Fruit fly (Drosophila melanogaster): ENCODE results near the gene S-Lap3.

Gene S-Lap3

dm6 chr3L:10514829-10515228 is 49.8 kb downstream of the S-Lap3 start (continued):
- TF ChIP-seq Sox102F (GFP tag; optimal IDR thresholded peaks at IDR 0.05): peak; percentile 41
- no peak for TF ChIP-seq Sry-β (GFP tag; optimal IDR thresholded peaks at IDR 0.05)
- no peak for TF ChIP-seq MBD-R2 (GFP tag; IDR thresholded peaks at IDR 0.05)
- TF ChIP-seq Ravus (GFP tag; IDR thresholded peaks at IDR 0.05): no peak; the same call in 1 of the 2 replicates
- TF ChIP-seq CG12219 (GFP tag; optimal IDR thresholded peaks at IDR 0.05): no peak
- 0 out of 2 replicates have a peak, but pooled peaks have one; percentile 44 for TF ChIP-seq stc (GFP tag; IDR thresholded peaks at IDR 0.05)
- no peak for TF ChIP-seq tll (GFP tag; optimal IDR thresholded peaks at IDR 0.05)
- no peak for TF ChIP-seq CG15011 (GFP tag; optimal IDR thresholded peaks at IDR 0.05)
- no peak for TF ChIP-seq CG4360 (GFP tag; IDR thresholded peaks at IDR 0.05)
- no peak for TF ChIP-seq CG6683 (GFP tag; optimal IDR thresholded peaks at IDR 0.05)
- TF ChIP-seq CG10979 (tag; optimal IDR thresholded peaks at IDR 0.05): peak; percentile 62
- TF ChIP-seq CG3281 (GFP tag; optimal IDR thresholded peaks at IDR 0.05): peak; percentile 22
- no peak for TF ChIP-seq abd-A (tag; optimal IDR thresholded peaks at IDR 0.05)
- TF ChIP-seq psq (GFP tag; optimal IDR thresholded peaks at IDR 0.05): no peak
- no peak for TF ChIP-seq CG3163 (GFP tag; optimal IDR thresholded peaks at IDR 0.05)
- TF ChIP-seq H15 (GFP tag; IDR thresholded peaks at IDR 0.05): no peak
- TF ChIP-seq gt (GFP tag; IDR thresholded peaks at IDR 0.05): 0 out of 2 replicates have a peak, but pooled peaks have one; percentile 6
- no peak for TF ChIP-seq CG12104 (GFP tag; optimal IDR thresholded peaks at IDR 0.05)
- peak; percentile 77 for TF ChIP-seq CG2712 (tag; optimal IDR thresholded peaks at IDR 0.05)
- TF ChIP-seq CG10209 (GFP tag; optimal IDR thresholded peaks at IDR 0.05): peak; percentile 31
- TF ChIP-seq CG7556 (GFP tag; optimal IDR thresholded peaks at IDR 0.05): peak; percentile 48
- TF ChIP-seq danr (GFP tag; IDR thresholded peaks at IDR 0.05): no peak
- TF ChIP-seq Vsx1 (GFP tag; optimal IDR thresholded peaks at IDR 0.05): peak; percentile 15
- TF ChIP-seq CG18262 (tag; optimal IDR thresholded peaks at IDR 0.05): peak; percentile 71
- TF ChIP-seq CG17361 (GFP tag; IDR thresholded peaks at IDR 0.05): peak; percentile 67
- no peak for TF ChIP-seq Ets97D (GFP tag; optimal IDR thresholded peaks at IDR 0.05)
- no peak for TF ChIP-seq ERR (GFP tag; optimal IDR thresholded peaks at IDR 0.05)
- TF ChIP-seq CG2116 (GFP tag; optimal IDR thresholded peaks at IDR 0.05): no peak
- peak; percentile 13 for TF ChIP-seq CG8388 (GFP tag; optimal IDR thresholded peaks at IDR 0.05)
- no peak for TF ChIP-seq kay (GFP tag; optimal IDR thresholded peaks at IDR 0.05)
- TF ChIP-seq pfk (GFP tag; optimal IDR thresholded peaks at IDR 0.05): no peak
- no peak for TF ChIP-seq hkb (optimal IDR thresholded peaks at IDR 0.05)
- TF ChIP-seq hkb (GFP tag; IDR thresholded peaks at IDR 0.05): peak; percentile 47; the same call in 1 of the 2 replicates
- no peak for TF ChIP-seq ttk (GFP tag; IDR thresholded peaks at IDR 0.05)
- peak; percentile 47; the same call in 1 of the 2 replicates for TF ChIP-seq CG17328 (GFP tag; IDR thresholded peaks at IDR 0.05)
- no peak for TF ChIP-seq nom (GFP tag; optimal IDR thresholded peaks at IDR 0.05)
- TF ChIP-seq Jarid2 (GFP tag; optimal IDR thresholded peaks at IDR 0.05): no peak
- TF ChIP-seq Elba2 (GFP tag; optimal IDR thresholded peaks at IDR 0.05): no peak
- TF ChIP-seq grau (tag; optimal IDR thresholded peaks at IDR 0.05): peak; percentile 33
- no peak for TF ChIP-seq Doc2 (GFP tag; IDR thresholded peaks at IDR 0.05)
- peak; percentile 57 for TF ChIP-seq phol (tag; optimal IDR thresholded peaks at IDR 0.05)
- peak; percentile 24 for TF ChIP-seq CG6854 (GFP tag; optimal IDR thresholded peaks at IDR 0.05)
- TF ChIP-seq E2f1 (GFP tag; IDR thresholded peaks at IDR 0.05): 0 out of 2 replicates have a peak, but pooled peaks have one; percentile 12
- no peak for TF ChIP-seq CG11247 (GFP tag; IDR thresholded peaks at IDR 0.05)
- TF ChIP-seq wdn (GFP tag; IDR thresholded peaks at IDR 0.05): no peak
- no peak for TF ChIP-seq chif (GFP tag; optimal IDR thresholded peaks at IDR 0.05)
- TF ChIP-seq vvl (GFP tag; IDR thresholded peaks at IDR 0.05): 0 out of 2 replicates have a peak, but pooled peaks have one; percentile 57
- no peak for TF ChIP-seq dan (GFP tag; IDR thresholded peaks at IDR 0.05)
- TF ChIP-seq CG6654 (GFP tag; optimal IDR thresholded peaks at IDR 0.05): no peak
- peak; percentile 29; the same call in 1 of the 2 replicates for TF ChIP-seq CG10366 (GFP tag; IDR thresholded peaks at IDR 0.05)
- no peak for TF ChIP-seq grn (GFP tag; optimal IDR thresholded peaks at IDR 0.05)
